Fruit fly (Drosophila melanogaster): ENCODE measurements around the gene MsR1.
A peak's percentile ranks its signal among the peaks of the same experiment; 100 is the strongest.

Gene MsR1

dm6 chr3L:2373421-2374043, 51.0 kb downstream of the MsR1 start, which contains the start of the genes mRpL23 and CG9004 (continued):
- TF ChIP-seq CG11294 (GFP tag; IDR thresholded peaks at IDR 0.05) (peak; percentile 99), Eip93F (GFP tag; optimal IDR thresholded peaks at IDR 0.05) (peak; percentile 98), CG7368 (GFP tag; optimal IDR thresholded peaks at IDR 0.05) (peak; percentile 98), salr (GFP tag; optimal IDR thresholded peaks at IDR 0.05) (peak; percentile 98 to 99), esn (GFP tag; optimal IDR thresholded peaks at IDR 0.05) (peak; percentile 100), CG6854 (GFP tag; optimal IDR thresholded peaks at IDR 0.05) (peak; percentile 94), CG9139 (GFP tag; optimal IDR thresholded peaks at IDR 0.05) (peak; percentile 92), CG10669 (GFP tag; optimal IDR thresholded peaks at IDR 0.05) (peak; percentile 99), Eip75B (GFP tag; optimal IDR thresholded peaks at IDR 0.05) (peak; percentile 99), CG6792 (GFP tag; optimal IDR thresholded peaks at IDR 0.05) (peak; percentile 99), CG15336 (GFP tag; IDR thresholded peaks at IDR 0.05) (peak; percentile 99), CG11762 (GFP tag; optimal IDR thresholded peaks at IDR 0.05; ENCODE audit: insufficient read depth) (peak; percentile 99), fd85E (GFP tag; optimal IDR thresholded peaks at IDR 0.05) (peak; percentile 95), CG1621 (tag; optimal IDR thresholded peaks at IDR 0.05) (peak; percentile 98), Lpt (GFP tag; optimal IDR thresholded peaks at IDR 0.05) (peak; percentile 99), acj6 (GFP tag; optimal IDR thresholded peaks at IDR 0.05) (peak; percentile 100), pdm3 (GFP tag; optimal IDR thresholded peaks at IDR 0.05) (peak; percentile 100)

dm6 chr3L:2377114-2377783, 54.8 kb downstream of the MsR1 start, which contains the start of the genes CG15877 and Svil:
TSS of gene CG15877 (minus strand) at chr3L:2377556.
TSS of gene Svil (plus strand) at chr3L:2377655.
- TF ChIP-seq Sox14 (GFP tag; optimal IDR thresholded peaks at IDR 0.05) (peak; percentile 15), Eip78C (GFP tag) (peak; percentile 56), CG10631 (GFP tag; optimal IDR thresholded peaks at IDR 0.05) (no peak), eg (GFP tag; IDR thresholded peaks at IDR 0.05) (0 out of 3 replicates have a peak, but pooled peaks have one; percentile 7)

dm6 chr3L:2378549-2378948, 56.1 kb downstream of the MsR1 start:
- TF ChIP-seq salr (GFP tag; optimal IDR thresholded peaks at IDR 0.05): no peak
- TF ChIP-seq CG3032 (tag; optimal IDR thresholded peaks at IDR 0.05): no peak
- no peak for TF ChIP-seq Gug (GFP tag; IDR thresholded peaks at IDR 0.05)
- TF ChIP-seq CG6792 (GFP tag; optimal IDR thresholded peaks at IDR 0.05): no peak
- no peak for TF ChIP-seq OdsH (GFP tag; optimal IDR thresholded peaks at IDR 0.05)
- TF ChIP-seq CG32006 (GFP tag; optimal IDR thresholded peaks at IDR 0.05): no peak
- no peak for TF ChIP-seq CG9139 (GFP tag; optimal IDR thresholded peaks at IDR 0.05)
- no peak for TF ChIP-seq Smox (GFP tag; optimal IDR thresholded peaks at IDR 0.05)

dm6 chr3L:2379472-2379871, 57.0 kb downstream of the MsR1 start:
- no peak for TF ChIP-seq CG15336 (GFP tag; IDR thresholded peaks at IDR 0.05)
- TF ChIP-seq CG6163 (GFP tag; IDR thresholded peaks at IDR 0.05): no peak

- TF ChIP-seq CG15336 (GFP tag; IDR thresholded peaks at IDR 0.05): no peak
- TF ChIP-seq Eip78C (GFP tag): peak; percentile 14
- TF ChIP-seq CG16779 (tag; optimal IDR thresholded peaks at IDR 0.05): no peak
- no peak for TF ChIP-seq Ets96B (tag; optimal IDR thresholded peaks at IDR 0.05)
- TF ChIP-seq CG6808 (GFP tag; optimal IDR thresholded peaks at IDR 0.05): no peak
- no peak for TF ChIP-seq CG3032 (tag; optimal IDR thresholded peaks at IDR 0.05)
- no peak for TF ChIP-seq CG6854 (GFP tag; optimal IDR thresholded peaks at IDR 0.05)
- no peak for TF ChIP-seq CG32006 (GFP tag; optimal IDR thresholded peaks at IDR 0.05)
- no peak for TF ChIP-seq CG31627 (GFP tag; optimal IDR thresholded peaks at IDR 0.05)
- no peak for TF ChIP-seq CG11902 (GFP tag; optimal IDR thresholded peaks at IDR 0.05)
- no peak for TF ChIP-seq fkh (GFP tag; optimal IDR thresholded peaks at IDR 0.05)
- 0 out of 3 replicates have a peak, but pooled peaks have one; percentile 14 for TF ChIP-seq CG6163 (GFP tag; IDR thresholded peaks at IDR 0.05)
- TF ChIP-seq Smox (GFP tag; optimal IDR thresholded peaks at IDR 0.05): no peak
Observed at dm6 chr3L:2385325-2386007, 63.0 kb downstream of the MsR1 start.

Data from whole organism, prepupa.